Fruit fly (Drosophila melanogaster): ENCODE results near the gene CG1637.

DNA sequence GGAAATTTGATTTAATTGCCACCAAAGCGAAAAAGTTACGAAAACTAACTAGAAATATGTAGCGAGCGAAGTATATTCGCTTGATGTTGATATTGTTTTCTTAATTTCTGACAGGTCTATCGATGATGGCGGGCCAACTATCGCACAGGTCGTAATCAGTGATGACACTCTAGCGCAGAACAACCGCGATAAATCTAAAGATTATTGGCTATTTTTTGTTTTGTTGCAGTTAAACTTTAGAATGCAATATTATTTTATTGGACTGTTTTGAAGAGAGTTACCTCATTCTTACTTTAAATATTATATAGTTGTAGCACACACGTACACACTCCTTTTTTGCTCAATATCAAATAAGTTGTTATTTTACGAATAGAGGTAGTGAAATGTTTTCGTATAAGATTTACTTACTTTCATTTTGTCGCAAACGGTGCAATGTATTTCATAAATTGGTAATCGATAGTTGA is 30.7 kb downstream of the CG1637 start, which contains the start of gene sbr:
- no peak for TF ChIP-seq Myc (optimal IDR thresholded peaks at IDR 0.05)
- no peak for TF ChIP-seq ttk (optimal IDR thresholded peaks at IDR 0.05)
- no peak for TF ChIP-seq Sin3A (optimal IDR thresholded peaks at IDR 0.05)
- TF ChIP-seq psq (optimal IDR thresholded peaks at IDR 0.05), result no peak
